Worm (Caenorhabditis elegans) whole organism, dauer: Measurements from ENCODE around the gene T13C5.6.

Source experiments
- unc-62 ChIP-seq: sonication (generic microtip); optimal IDR thresholded peaks from 2 replicates; lab custom pipeline; 2017; ENCODE audit warnings: missing biosample characterization, missing genetic modification reagents, missing genetic modification characterization

The T13C5.6 gene

DNA sequence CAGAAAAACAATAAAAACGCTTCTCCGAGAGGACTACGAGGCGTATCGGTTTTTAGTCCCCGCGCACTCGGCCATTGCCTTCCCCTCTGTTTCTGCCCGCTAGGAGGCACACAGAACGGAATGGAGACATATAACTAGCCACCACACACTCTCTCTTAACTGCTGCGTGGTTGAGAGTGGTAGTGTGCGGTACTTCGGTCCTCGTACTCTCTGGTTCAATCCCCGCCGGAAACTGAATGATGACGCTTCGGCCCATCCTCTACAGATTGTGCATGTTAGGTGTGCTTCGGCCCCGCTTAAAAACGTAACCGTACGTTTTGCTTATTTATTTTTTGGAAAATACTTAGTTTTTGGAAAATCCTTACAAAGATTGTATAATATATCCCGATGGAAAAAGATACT lies at the start of gene T13C5.6:
Gene T13C5.6 (minus strand): TSS at position 1 of the 402 bp plus-strand sequence.
- no peak for TF ChIP-seq unc-62 (GFP tag; lab: Kevin White, UChicago)

DNA sequence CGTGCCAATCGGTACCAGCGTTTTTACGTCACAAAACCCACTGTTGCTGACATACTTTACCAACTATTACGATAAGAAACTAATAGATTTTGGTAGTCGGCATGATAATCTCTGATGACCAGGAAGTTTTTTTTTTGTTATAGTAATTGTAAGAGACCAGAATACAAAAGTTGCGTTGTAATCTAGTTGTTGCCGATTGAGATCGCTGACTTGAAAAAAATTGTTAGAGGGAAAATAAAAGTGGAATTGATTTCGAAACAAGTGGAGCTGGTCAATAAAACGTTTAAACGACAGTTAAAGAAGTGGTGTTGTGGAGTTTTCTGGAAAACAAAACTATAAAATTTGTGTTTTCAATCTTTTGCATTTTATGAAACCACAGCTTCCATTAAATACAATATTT lies 49.5 kb upstream of the T13C5.6 start:
- TF ChIP-seq unc-62 (GFP tag; lab: Kevin White, UChicago), result no peak

DNA sequence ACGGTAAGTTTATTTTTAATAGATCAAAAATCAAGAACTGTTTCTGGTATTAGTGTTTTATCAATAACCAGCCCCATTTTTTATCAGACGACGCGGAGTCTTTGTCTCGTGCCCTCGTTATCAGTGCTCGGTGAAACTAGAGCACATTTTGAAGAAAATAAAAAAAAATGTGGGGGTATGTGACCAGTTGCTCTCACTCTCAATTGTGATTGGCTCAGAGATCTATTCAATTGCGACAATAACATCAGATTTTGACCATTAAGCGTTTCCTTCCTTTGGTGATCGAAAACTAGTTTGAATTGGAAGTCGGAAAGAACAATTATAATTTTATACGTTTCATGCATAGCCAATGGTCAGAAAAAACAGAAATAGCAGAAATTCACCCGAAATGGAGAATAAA lies 48.9 kb upstream of the T13C5.6 start:
- no peak for TF ChIP-seq unc-62 (GFP tag; lab: Kevin White, UChicago)

DNA sequence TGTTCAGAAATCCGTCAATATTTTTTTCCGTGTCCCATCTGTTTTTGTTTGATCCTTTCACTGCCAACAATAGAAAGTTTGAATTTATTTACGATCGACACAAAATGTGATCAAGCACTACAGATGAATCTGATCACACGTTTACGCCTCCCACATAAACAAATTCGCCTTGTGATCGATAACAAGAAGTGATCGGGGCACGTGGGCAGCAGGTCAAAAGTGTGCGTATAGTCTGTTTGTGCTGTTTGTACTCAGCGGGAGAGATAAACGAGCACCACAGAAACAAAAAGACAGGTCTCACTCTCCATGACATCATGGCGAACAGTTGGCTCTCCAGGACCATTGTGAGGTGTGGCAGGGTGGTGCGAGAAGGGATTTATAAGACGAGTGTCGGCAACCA lies 48.1 kb upstream of the T13C5.6 start:
- no peak for TF ChIP-seq unc-62 (GFP tag; lab: Kevin White, UChicago)

DNA sequence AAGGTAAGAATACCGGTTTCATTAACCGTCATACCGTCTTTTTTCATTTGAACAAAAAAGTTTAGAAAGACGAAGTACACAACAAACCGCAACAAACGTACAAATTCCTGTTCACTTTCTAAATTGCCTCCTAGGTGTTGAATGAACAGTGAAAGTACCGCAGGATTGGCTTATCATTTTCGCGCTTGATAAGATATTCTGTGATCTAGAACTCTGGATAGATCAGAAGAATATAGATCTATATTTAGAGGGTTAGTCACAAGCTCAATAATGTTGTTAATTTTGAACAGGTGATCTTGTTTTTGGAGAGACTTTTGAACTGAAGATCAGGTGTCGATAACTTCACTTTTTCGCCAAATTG lies 47.2 kb upstream of the T13C5.6 start:
- TF ChIP-seq unc-62 (GFP tag; lab: Kevin White, UChicago), result no peak

DNA sequence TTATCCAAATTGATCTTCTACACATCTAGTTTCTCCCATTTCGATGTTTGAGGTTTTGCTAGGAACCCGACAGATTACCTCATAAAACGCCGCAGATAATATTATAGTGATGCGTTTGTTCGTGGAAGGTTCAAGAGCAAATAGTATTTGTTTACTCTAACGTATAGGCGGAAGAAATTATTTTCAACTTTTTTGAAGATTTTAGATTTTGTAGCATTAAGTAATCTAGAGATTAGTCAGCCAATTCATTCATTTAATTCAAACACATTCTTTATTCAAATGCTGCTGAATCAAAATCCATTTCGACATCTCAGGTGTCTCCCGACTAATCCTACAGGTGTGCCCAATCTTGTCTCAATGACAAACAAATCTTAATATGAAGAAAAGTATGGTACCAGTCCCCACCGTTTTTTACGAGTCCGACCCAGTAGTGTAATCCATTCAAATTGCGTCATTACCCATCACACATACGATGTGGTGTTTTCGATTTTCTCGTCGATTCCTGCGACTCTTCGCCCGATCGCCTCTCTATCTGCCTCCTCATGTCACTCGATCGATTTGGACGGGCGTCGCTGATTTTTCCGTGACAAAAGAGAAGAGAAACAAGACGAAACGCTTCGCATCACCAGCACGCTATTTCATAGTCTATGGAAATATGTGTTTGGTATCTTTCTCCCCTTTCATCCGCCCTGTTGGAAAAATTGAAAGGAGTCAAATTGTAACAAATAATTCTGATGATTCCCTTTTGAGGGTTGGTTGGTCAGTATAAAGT lies 46.6 kb upstream of the T13C5.6 start:
- no peak for TF ChIP-seq unc-62 (GFP tag; lab: Kevin White, UChicago)

DNA sequence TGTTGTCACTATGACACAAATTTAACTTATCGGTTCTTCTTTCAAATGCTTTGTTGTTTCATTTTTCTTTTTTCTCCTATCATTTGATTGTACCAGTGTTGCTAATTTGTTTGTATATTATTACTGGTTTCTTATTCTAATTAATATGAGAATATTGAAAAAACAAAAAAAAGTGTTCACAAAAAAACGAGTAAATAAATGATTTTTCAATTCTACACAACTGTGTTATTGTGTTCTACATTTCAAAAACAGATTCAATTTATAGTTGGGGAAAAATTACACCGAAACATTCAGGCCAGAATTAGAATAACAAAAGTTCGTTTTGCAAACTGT lies 46.0 kb upstream of the T13C5.6 start:
- no peak for TF ChIP-seq unc-62 (GFP tag; lab: Kevin White, UChicago)

DNA sequence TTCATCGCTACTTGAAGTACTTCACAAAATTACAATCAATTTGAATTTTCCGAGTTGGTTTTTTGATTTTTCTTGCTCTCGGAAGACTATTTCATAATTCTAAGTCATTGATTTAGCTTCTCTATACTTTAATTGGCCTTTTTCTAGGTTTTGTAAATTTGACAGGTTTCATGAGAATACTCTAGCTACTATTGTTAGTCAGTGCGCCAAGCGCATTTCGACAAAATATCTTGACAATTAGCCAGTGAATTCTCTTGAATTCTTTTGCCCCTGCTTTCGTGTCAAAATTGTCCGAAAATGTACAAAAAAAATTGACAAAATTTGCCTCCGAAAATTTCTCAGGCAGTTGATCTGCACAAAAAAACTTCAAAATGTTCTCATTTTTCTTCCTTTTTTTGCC lies 45.7 kb upstream of the T13C5.6 start:
- no peak for TF ChIP-seq unc-62 (GFP tag; lab: Kevin White, UChicago)

DNA sequence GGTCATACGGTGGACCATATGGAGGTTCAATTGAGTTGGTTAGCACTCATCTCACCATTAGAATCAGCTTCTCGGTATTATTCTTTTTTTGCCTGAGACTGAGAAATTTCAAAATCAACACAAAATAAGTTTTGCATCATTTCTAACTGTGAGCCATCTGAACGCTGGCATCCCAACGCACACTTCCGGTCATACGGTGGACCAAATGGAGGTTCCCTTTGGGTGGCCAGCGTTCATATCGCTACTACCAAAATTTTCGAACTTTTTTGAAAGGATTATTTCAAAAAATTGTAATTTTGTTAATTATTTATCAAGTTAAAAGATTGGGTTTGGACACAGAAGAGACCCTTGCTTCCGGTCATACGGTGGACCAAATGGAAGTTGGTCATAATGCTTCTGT lies 45.3 kb upstream of the T13C5.6 start:
- no peak for TF ChIP-seq unc-62 (GFP tag; lab: Kevin White, UChicago)

DNA sequence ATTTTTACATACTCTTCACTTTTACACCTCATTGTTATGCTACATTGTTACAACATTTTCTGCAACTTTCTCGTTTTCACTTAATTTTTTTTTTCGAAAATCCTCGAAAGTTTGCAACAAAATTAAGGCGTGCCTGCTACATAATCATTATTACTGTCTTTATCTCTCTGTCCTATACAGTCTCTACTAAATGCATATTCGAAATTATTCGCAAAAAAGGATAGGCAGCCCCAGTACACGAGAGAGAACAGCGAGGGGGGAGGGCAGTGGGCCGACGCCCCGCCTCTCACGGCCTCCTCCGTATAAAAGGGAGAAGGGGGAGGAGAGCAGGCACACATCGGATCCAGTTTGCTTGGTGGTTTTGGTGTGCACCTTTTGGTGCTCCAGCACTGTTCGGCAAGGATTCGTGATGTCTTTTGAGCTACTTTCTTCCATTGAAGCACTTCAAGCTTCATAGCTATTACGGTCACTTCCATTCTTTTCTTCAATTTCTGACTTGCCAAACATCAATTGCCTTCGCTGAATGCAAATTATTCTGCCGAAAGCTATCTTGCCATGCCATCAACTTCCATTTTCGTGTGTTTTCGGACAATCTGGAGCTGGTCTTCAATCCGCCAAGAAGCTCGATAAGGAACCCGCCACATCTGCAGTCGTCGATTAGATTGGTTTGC lies 44.6 kb upstream of the T13C5.6 start:
- TF ChIP-seq unc-62 (GFP tag; lab: Kevin White, UChicago), result no peak

DNA sequence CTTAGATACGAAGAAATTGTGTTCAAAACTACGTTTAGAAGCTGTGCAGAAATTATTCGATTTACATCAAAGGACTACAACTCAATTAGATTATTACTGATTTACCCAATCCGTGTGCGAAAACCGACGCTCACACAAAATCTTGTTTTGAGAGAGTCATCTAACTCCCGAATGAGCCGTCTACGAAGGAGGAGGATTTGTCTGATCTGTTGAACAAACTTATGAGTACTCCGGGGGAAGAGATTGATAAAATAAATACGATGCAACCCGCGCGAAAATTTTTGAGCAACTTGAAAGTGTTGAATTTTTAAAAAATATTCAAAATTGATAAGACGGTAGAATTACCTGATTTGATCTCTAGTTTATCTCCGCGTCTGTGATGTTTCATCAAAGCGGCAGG lies 43.8 kb upstream of the T13C5.6 start:
- TF ChIP-seq unc-62 (GFP tag; lab: Kevin White, UChicago), result no peak

DNA sequence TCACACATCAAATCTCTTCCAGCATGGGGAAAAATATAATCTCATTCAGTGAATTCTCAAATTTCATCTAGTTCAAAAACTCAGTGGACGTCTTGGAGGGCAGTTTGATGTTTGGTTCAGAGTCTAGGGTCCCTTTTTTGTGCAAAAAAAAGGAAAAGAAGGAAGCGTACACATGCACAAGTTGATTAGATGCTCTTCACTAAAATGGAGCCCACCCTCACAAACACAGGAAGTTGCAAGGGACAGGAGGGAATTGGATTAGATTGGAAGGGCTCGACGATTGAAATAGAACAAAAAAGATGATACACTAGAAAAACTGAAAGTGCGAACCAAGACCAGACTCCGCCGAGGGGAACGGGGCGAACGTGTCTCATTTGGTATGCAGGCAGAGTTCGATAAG lies 43.4 kb upstream of the T13C5.6 start:
- no peak for TF ChIP-seq unc-62 (GFP tag; lab: Kevin White, UChicago)

DNA sequence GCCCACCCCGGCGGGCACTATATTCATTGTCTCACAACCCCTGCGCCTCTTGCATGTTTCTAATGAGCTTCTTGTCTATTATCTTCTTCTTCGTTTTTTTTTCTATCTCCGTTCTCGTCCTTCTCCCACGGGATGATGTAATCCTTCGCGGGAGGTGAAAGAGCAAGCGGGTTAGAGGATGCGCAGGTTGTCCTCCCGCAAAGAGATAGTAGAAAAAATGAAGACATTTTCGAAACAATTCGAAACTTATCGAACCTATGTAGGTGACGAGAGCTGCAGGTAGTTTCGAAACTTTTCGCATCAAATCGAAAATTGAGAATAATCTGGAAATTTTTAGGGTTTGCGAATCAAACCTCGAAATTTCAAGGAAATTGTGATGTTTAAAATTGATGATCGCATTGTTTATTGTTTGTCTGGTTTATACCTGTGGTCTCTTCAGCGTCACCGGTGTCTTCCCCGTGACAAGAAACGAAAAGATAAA lies 42.8 kb upstream of the T13C5.6 start:
- no peak for TF ChIP-seq unc-62 (GFP tag; lab: Kevin White, UChicago)

DNA sequence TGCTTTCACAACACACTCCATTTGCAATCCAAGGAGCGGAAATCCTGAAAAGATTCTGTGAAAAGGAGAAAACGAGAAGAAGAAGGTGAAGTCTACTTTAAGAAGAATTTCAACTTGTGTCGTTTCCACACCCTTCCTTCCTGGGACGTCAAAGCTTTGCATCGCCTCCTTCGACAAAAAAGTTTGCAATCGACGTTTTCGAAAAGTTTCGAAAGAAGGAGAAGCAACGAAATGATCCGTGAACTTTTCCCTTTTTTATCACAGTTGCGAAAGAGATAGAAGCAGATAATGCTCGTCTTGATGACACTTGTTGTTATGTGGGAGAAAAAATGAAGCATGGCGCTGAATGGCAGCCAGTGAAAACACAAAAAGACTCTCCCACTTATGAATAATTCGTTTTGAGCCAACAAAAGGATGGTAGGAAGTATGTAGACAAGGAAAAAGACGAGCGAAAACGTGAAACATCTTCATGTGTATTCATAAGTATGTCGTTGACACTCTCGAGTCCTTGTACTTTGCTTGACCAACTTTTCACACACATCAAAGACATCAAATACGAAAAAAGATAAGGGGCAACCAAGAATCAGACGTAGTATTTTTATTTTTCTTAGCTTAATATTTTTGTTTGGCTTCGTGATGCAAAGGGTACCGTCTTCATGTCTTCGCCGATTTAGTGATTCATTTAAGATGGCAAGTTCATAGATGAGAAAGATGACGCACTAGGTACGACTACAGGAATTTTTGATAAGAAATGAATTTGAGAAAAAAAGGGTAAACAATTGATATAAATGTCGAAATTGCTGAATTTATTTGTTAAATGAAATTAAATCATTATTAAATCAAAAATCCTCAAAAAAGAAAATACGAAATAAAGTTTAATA lies 41.5 kb upstream of the T13C5.6 start:
- TF ChIP-seq unc-62 (GFP tag; lab: Kevin White, UChicago), result no peak

DNA sequence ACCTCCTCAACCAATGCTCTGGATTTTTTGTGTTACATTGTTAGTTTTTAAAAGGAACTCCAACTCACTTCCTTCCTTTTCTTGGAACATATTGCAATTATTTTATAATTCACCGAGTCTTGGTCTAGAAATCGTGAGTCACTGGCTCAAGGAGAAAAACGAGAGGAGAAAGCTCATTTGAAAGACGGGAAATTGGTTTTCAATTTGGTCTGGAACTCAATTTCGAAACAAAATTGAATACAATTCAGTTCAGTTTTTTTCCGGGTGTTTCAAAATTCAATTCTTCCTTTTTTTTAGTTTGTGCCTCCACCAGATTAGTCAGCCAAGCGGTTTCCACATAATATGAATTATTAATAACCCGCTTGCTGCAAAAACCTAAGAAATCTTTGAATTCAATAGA lies 40.4 kb upstream of the T13C5.6 start:
- no peak for TF ChIP-seq unc-62 (GFP tag; lab: Kevin White, UChicago)

DNA sequence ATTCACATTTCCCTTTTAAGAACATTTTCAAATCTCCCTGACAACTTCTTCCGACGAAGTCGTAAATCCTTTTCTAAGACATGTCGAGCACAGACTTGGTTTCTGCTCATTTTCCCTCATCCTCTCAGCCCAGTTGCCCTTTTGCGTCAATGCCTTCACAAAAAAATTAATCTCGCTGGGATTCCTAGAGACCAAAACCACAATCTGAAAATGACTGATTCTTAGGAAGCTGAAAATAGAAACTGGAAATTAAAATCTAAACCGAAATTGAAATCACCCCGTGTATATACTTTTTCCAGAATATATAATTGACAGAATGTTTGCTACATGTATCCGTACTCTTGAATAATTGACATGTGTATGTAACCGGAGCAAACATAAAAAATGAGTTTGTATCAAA lies 39.5 kb upstream of the T13C5.6 start:
- no peak for TF ChIP-seq unc-62 (GFP tag; lab: Kevin White, UChicago)
